Worm (Caenorhabditis elegans): ENCODE results near the gene clc-5.

DNA sequence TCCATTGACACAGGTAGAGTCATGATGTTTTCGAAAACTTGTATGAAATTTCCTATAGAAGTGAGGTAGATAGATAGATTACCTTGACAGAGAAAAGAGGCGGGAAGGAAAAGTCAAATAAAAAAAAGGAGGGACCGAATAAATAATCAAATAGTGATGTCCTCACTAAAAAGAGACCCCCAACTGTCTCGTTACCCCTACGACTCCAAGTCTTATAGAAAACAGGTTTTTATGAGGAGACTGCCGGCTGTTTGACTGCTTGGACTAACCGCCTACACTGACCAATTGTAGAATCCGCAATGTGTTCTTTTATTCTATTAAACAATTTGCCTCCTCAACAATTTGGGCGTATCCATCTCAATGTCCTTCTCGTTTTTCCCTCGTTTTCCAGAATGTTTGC lies 4.6 kb downstream of the clc-5 start, which contains the start of gene C01C10.2:
- TF ChIP-seq ZK546.5 (tag; optimal IDR thresholded peaks at IDR 0.05), result no peak
- TF ChIP-seq unc-62 (GFP tag; optimal IDR thresholded peaks at IDR 0.05 in 1 of 2), result peak in 1 of 2 experiments; percentile 25
- no peak for TF ChIP-seq unc-62 (tag; optimal IDR thresholded peaks at IDR 0.05)
- no peak for TF ChIP-seq lir-3 (tag; optimal IDR thresholded peaks at IDR 0.05)
- TF ChIP-seq dmd-6 (GFP tag; IDR thresholded peaks at IDR 0.05), result no peak
- no peak for TF ChIP-seq nhr-237 (tag; optimal IDR thresholded peaks at IDR 0.05)
- no peak for TF ChIP-seq hlh-30 (tag; optimal IDR thresholded peaks at IDR 0.05; ENCODE audit: insufficient read depth)
- TF ChIP-seq lin-13 (GFP tag; optimal IDR thresholded peaks at IDR 0.05), result no peak
- TF ChIP-seq nhr-77 (tag; optimal IDR thresholded peaks at IDR 0.05), result no peak
- TF ChIP-seq nhr-11 (tag; optimal IDR thresholded peaks at IDR 0.05), result no peak
- no peak for TF ChIP-seq pha-4 (GFP tag; IDR thresholded peaks at IDR 0.05)
- no peak for TF ChIP-seq pha-4 (tag; optimal IDR thresholded peaks at IDR 0.05)

All from whole organism, L4 larva.